Worm (Caenorhabditis elegans): ENCODE results near the gene mcu-1.

mcu-1 gene

ce11 chrIV:5973947-5974495 is 35.0 kb upstream of the mcu-1 start (continued):
- TF ChIP-seq efl-3 (GFP tag; optimal IDR thresholded peaks at IDR 0.05) (no peak), dpl-1 (GFP tag; optimal IDR thresholded peaks at IDR 0.05) (peak in 1 of 3 experiments; percentile 25), fkh-4 (tag; optimal IDR thresholded peaks at IDR 0.05; ENCODE audit: borderline replicate concordance) (peak; percentile 30), pqm-1 (tag; optimal IDR thresholded peaks at IDR 0.05) (no peak), C16A3.4 (tag; optimal IDR thresholded peaks at IDR 0.05) (no peak), nhr-11 (tag; optimal IDR thresholded peaks at IDR 0.05) (no peak), dsc-1 (tag; optimal IDR thresholded peaks at IDR 0.05) (peak; percentile 88), unc-98 (GFP tag; IDR thresholded peaks at IDR 0.05) (no peak), nhr-12 (tag; optimal IDR thresholded peaks at IDR 0.05) (no peak), F16B12.6 (tag; optimal IDR thresholded peaks at IDR 0.05) (no peak), C04F5.9 (tag; optimal IDR thresholded peaks at IDR 0.05) (no peak), egl-13 (tag; optimal IDR thresholded peaks at IDR 0.05) (peak; percentile 35), ces-1 (GFP tag; optimal IDR thresholded peaks at IDR 0.05) (no peak), xbp-1 (tag; optimal IDR thresholded peaks at IDR 0.05) (peak; percentile 47), ztf-4 (tag; optimal IDR thresholded peaks at IDR 0.05) (peak; percentile 32), lin-35 (GFP tag; optimal IDR thresholded peaks at IDR 0.05) (peak in 1 of 2 experiments; percentile 39), lsy-2 (tag; optimal IDR thresholded peaks at IDR 0.05) (peak; percentile 27 to 57), sup-37 (GFP tag; optimal IDR thresholded peaks at IDR 0.05) (no peak), fkh-8 (tag; optimal IDR thresholded peaks at IDR 0.05) (peak; percentile 68), snu-23 (GFP tag; optimal IDR thresholded peaks at IDR 0.05) (peak; percentile 60), C34B4.2 (tag; optimal IDR thresholded peaks at IDR 0.05) (no peak), nhr-71 (tag; optimal IDR thresholded peaks at IDR 0.05) (peak; percentile 76), ceh-88 (GFP tag; IDR thresholded peaks at IDR 0.05) (no peak), lin-15B (tag; optimal IDR thresholded peaks at IDR 0.05) (no peak), hlh-17 (GFP tag; optimal IDR thresholded peaks at IDR 0.05; ENCODE audit: borderline replicate concordance) (no peak), nhr-47 (tag; optimal IDR thresholded peaks at IDR 0.05) (peak; percentile 65), lin-39 (tag; optimal IDR thresholded peaks at IDR 0.05) (no peak), nhr-90 (tag; optimal IDR thresholded peaks at IDR 0.05; ENCODE audit: poor library complexity) (no peak), lin-13 (GFP tag; optimal IDR thresholded peaks at IDR 0.05) (no peak), ceh-63 (GFP tag; optimal IDR thresholded peaks at IDR 0.05) (no peak), nhr-19 (GFP tag; conservative IDR thresholded peaks at IDR 0.05) (peak; percentile 37), zag-1 (tag; optimal IDR thresholded peaks at IDR 0.05) (peak; percentile 83), nhr-76 (tag; optimal IDR thresholded peaks at IDR 0.05) (no peak), lir-3 (tag; optimal IDR thresholded peaks at IDR 0.05; ENCODE audit: poor library complexity) (peak; percentile 36), unc-86 (tag; optimal IDR thresholded peaks at IDR 0.05) (peak; percentile 42), nhr-20 (tag; optimal IDR thresholded peaks at IDR 0.05) (peak; percentile 4), jun-1 (tag; optimal IDR thresholded peaks at IDR 0.05) (no peak), rnt-1 (tag; optimal IDR thresholded peaks at IDR 0.05) (peak; percentile 48), fos-1 (tag; optimal IDR thresholded peaks at IDR 0.05) (no peak), aha-1 (tag; optimal IDR thresholded peaks at IDR 0.05) (no peak), mab-9 (GFP tag; IDR thresholded peaks at IDR 0.05) (no peak), mdl-1 (tag; optimal IDR thresholded peaks at IDR 0.05) (peak in 1 of 2 experiments; percentile 3)

- TF ChIP-seq lin-13 (GFP tag; optimal IDR thresholded peaks at IDR 0.05), result no peak
- peak in 1 of 2 experiments; percentile 20 for TF ChIP-seq ztf-11 (tag; optimal IDR thresholded peaks at IDR 0.05)
These were observed 31.5 kb upstream of the mcu-1 start for ce11 chrIV:5970526-5970925.
